Fruit fly (Drosophila melanogaster): ENCODE measurements around the gene CG7378.

DNA sequence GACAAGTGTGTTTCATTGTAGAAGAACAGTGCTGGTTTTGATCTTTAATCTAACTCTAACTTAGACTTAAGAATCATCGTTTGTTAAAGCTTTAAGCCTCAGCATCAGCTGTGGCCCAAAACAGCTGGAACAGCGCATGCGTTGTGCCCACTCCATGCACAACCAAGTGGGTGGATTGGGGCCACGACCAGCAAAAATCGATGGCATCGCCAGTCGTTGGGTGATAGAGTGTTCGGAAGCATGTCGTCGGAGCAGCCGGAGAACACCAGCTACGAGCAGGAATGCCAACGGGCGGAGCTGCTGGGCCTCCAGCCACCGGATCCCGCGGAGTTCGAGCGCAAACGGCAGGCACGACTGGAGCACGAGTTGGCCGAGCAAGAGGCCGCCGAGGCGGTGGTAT is 40.1 kb upstream of the CG7378 start, which contains the start of gene CG32544:
- TF ChIP-seq psq (optimal IDR thresholded peaks at IDR 0.05) (no peak), ttk (optimal IDR thresholded peaks at IDR 0.05) (no peak), h (optimal IDR thresholded peaks at IDR 0.05) (no peak), insv (optimal IDR thresholded peaks at IDR 0.05) (no peak), Sin3A (optimal IDR thresholded peaks at IDR 0.05) (no peak)
